Worm (Caenorhabditis elegans): ENCODE measurements around the gene iglr-1.
A peak's percentile ranks its signal among the peaks of the same experiment; 100 is the strongest.

iglr-1 gene

ce11 chrX:15040552-15041080 is 49.4 kb upstream of the iglr-1 start, which contains the start of gene C18B12.4 (continued):
- TF ChIP-seq isw-1 (GFP tag; IDR thresholded peaks at IDR 0.05) (peak; percentile 49; the same call in 1 of the 2 replicates), aha-1 (tag; optimal IDR thresholded peaks at IDR 0.05) (no peak), skn-1 (tag; optimal IDR thresholded peaks at IDR 0.05) (peak; percentile 93), fkh-10 (GFP tag; optimal IDR thresholded peaks at IDR 0.05) (peak; percentile 30), hlh-17 (GFP tag; optimal IDR thresholded peaks at IDR 0.05; ENCODE audit: borderline replicate concordance) (no peak), ztf-4 (tag; optimal IDR thresholded peaks at IDR 0.05) (peak; percentile 71), mab-9 (GFP tag; IDR thresholded peaks at IDR 0.05) (peak; percentile 59; the same call in 1 of the 2 replicates), swsn-7 (tag; optimal IDR thresholded peaks at IDR 0.05) (peak; percentile 78), nhr-19 (GFP tag; conservative IDR thresholded peaks at IDR 0.05) (peak; percentile 87), hpl-2 (GFP tag; optimal IDR thresholded peaks at IDR 0.05) (no peak), grh-1 (GFP tag; IDR thresholded peaks at IDR 0.05) (peak; percentile 66), zip-4 (GFP tag; optimal IDR thresholded peaks at IDR 0.05) (no peak), vab-15 (tag; optimal IDR thresholded peaks at IDR 0.05) (peak; percentile 89), dpl-1 (GFP tag; optimal IDR thresholded peaks at IDR 0.05) (peak; percentile 70 to 82 (median 77)), tlp-1 (tag; optimal IDR thresholded peaks at IDR 0.05) (no peak), tbx-2 (tag; optimal IDR thresholded peaks at IDR 0.05) (peak; percentile 86), jun-1 (tag; optimal IDR thresholded peaks at IDR 0.05) (peak; percentile 45), mef-2 (tag; optimal IDR thresholded peaks at IDR 0.05) (no peak), nhr-77 (tag; optimal IDR thresholded peaks at IDR 0.05) (peak; percentile 54), ceh-8 (GFP tag; optimal IDR thresholded peaks at IDR 0.05) (no peak), nhr-47 (tag; optimal IDR thresholded peaks at IDR 0.05) (peak; percentile 77), dsc-1 (tag; optimal IDR thresholded peaks at IDR 0.05) (no peak), irx-1 (tag; optimal IDR thresholded peaks at IDR 0.05) (peak; percentile 70), C04F5.9 (tag; optimal IDR thresholded peaks at IDR 0.05) (peak; percentile 35), ceh-88 (GFP tag; IDR thresholded peaks at IDR 0.05) (peak; percentile 74; the same call in 1 of the 2 replicates), ceh-90 (tag; optimal IDR thresholded peaks at IDR 0.05) (no peak), lin-39 (tag; optimal IDR thresholded peaks at IDR 0.05) (no peak), ama-1 (optimal IDR thresholded peaks at IDR 0.05) (no peak), unc-98 (GFP tag; IDR thresholded peaks at IDR 0.05) (no peak), ceh-63 (GFP tag; optimal IDR thresholded peaks at IDR 0.05) (no peak), elt-2 (tag; optimal IDR thresholded peaks at IDR 0.05) (peak; percentile 23), pag-3 (tag; optimal IDR thresholded peaks at IDR 0.05; ENCODE audit: borderline replicate concordance, insufficient read depth) (peak; percentile 74), blmp-1 (tag; optimal IDR thresholded peaks at IDR 0.05) (peak; percentile 63), nhr-71 (tag; optimal IDR thresholded peaks at IDR 0.05) (peak; percentile 96), egl-13 (tag; optimal IDR thresholded peaks at IDR 0.05) (peak; percentile 25), nhr-76 (tag; optimal IDR thresholded peaks at IDR 0.05) (no peak), mep-1 (tag; optimal IDR thresholded peaks at IDR 0.05) (peak; percentile 77), hlh-4 (tag; optimal IDR thresholded peaks at IDR 0.05) (no peak), ces-1 (GFP tag; optimal IDR thresholded peaks at IDR 0.05) (no peak), efl-1 (optimal IDR thresholded peaks at IDR 0.05) (peak; percentile 58 to 69), efl-1 (GFP tag; optimal IDR thresholded peaks at IDR 0.05 in 1 of 2) (peak; percentile 63 to 95), nhr-28 (tag; optimal IDR thresholded peaks at IDR 0.05) (no peak), aly-2 (tag; optimal IDR thresholded peaks at IDR 0.05) (no peak), pqm-1 (tag; optimal IDR thresholded peaks at IDR 0.05) (no peak)

DNA sequence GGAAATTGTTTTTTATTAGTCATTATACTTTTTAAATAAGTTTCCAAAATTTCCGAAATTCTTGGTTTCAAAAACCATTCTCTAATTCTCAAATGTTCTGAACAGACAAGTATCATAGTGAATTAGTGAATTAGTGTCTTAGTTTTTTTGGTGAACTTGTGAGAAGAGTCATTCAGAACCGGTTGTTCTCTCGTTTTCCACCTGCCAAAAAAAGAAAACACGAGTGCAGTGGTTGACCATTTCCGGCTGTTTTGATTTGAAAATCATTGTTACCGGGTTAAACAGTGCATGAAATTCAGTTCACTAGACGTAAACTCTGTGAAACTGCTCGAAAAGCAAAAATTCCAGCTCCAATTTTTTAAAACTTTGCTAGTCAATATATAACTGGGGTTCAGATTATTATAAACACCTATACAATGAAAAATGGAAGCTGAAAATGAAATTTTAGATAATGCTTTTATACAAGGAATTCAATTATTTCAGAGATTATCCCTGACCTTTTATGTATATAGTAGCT is 48.6 kb upstream of the iglr-1 start:
- TF ChIP-seq grh-1 (GFP tag; IDR thresholded peaks at IDR 0.05) (peak; percentile 54), unc-130 (tag; optimal IDR thresholded peaks at IDR 0.05) (no peak), zag-1 (tag; optimal IDR thresholded peaks at IDR 0.05) (no peak), lin-14 (GFP tag; optimal IDR thresholded peaks at IDR 0.05) (peak; percentile 51), nhr-85 (tag) (peak; percentile 80), snu-23 (GFP tag; optimal IDR thresholded peaks at IDR 0.05) (peak; percentile 10), lin-35 (GFP tag; optimal IDR thresholded peaks at IDR 0.05) (peak in 1 of 2 experiments; percentile 1), C34B4.2 (tag; optimal IDR thresholded peaks at IDR 0.05) (no peak)

All from whole organism, L1 larva.